Worm (Caenorhabditis elegans): ENCODE data around the gene C28D4.10.

ce11 chrIV:9709205-9709604 is 29.1 kb upstream of the C28D4.10 start, which contains the start of gene ant-1.3:
- TF ChIP-seq spr-3 (GFP tag; optimal IDR thresholded peaks at IDR 0.05) (no peak), mdl-1 (tag; optimal IDR thresholded peaks at IDR 0.05) (no peak), dpl-1 (GFP tag; optimal IDR thresholded peaks at IDR 0.05) (no peak), pha-4 (GFP tag; IDR thresholded peaks at IDR 0.05) (no peak), pha-4 (tag; optimal IDR thresholded peaks at IDR 0.05) (no peak), unc-62 (GFP tag; optimal IDR thresholded peaks at IDR 0.05 in 1 of 2) (no peak), unc-62 (tag; optimal IDR thresholded peaks at IDR 0.05) (no peak), lin-13 (GFP tag; optimal IDR thresholded peaks at IDR 0.05) (no peak), unc-39 (tag; optimal IDR thresholded peaks at IDR 0.05) (no peak), dmd-6 (GFP tag; IDR thresholded peaks at IDR 0.05) (no peak), lin-39 (tag; optimal IDR thresholded peaks at IDR 0.05) (no peak)

Measured in whole organism, L4 larva.